Fruit fly (Drosophila melanogaster): ENCODE measurements around the gene Snmp1.

Gene Snmp1

dm6 chr3R:21152856-21153278 is 15.1 kb downstream of the Snmp1 start (continued):
- TF ChIP-seq nom (GFP tag; optimal IDR thresholded peaks at IDR 0.05) = peak; percentile 98
- no peak for TF ChIP-seq fd102C (GFP tag; optimal IDR thresholded peaks at IDR 0.05)
- no peak for TF ChIP-seq CG13296 (GFP tag; optimal IDR thresholded peaks at IDR 0.05)
- TF ChIP-seq Nf-YA (GFP tag; IDR thresholded peaks at IDR 0.05) = no peak
- TF ChIP-seq Dek (tag; optimal IDR thresholded peaks at IDR 0.05) = no peak
- TF ChIP-seq bowl (GFP tag; IDR thresholded peaks at IDR 0.05) = no peak
- TF ChIP-seq Trl (optimal IDR thresholded peaks at IDR 0.05) = peak; percentile 73 to 79
- no peak for TF ChIP-seq Trl (GFP tag; optimal IDR thresholded peaks at IDR 0.05)
- TF ChIP-seq CG3726 (GFP tag; IDR thresholded peaks at IDR 0.05) = no peak
- no peak for TF ChIP-seq D19B (GFP tag; optimal IDR thresholded peaks at IDR 0.05)
- TF ChIP-seq bsh (GFP tag; optimal IDR thresholded peaks at IDR 0.05) = peak in 1 of 2 experiments; percentile 96
- TF ChIP-seq CG30020 (tag; optimal IDR thresholded peaks at IDR 0.05) = no peak
- TF ChIP-seq run (tag; optimal IDR thresholded peaks at IDR 0.05) = no peak
- no peak for TF ChIP-seq exex (tag; optimal IDR thresholded peaks at IDR 0.05)
- TF ChIP-seq sc (optimal IDR thresholded peaks at IDR 0.05) = no peak
- TF ChIP-seq sc (GFP tag; optimal IDR thresholded peaks at IDR 0.05) = no peak
- no peak for TF ChIP-seq so (GFP tag; IDR thresholded peaks at IDR 0.05)
- TF ChIP-seq CG8765 (GFP tag; IDR thresholded peaks at IDR 0.05) = no peak
- TF ChIP-seq pfk (GFP tag; optimal IDR thresholded peaks at IDR 0.05) = no peak
- TF ChIP-seq CG4424 (GFP tag; optimal IDR thresholded peaks at IDR 0.05) = no peak
- no peak for TF ChIP-seq CG8359 (GFP tag; optimal IDR thresholded peaks at IDR 0.05; ENCODE audit: borderline replicate concordance)
- TF ChIP-seq CG9932 (GFP tag; IDR thresholded peaks at IDR 0.05) = no peak

- TF ChIP-seq CG7357 (GFP tag; IDR thresholded peaks at IDR 0.05) (0 out of 3 replicates have a peak, but pooled peaks have one; percentile 23), ham (GFP tag; IDR thresholded peaks at IDR 0.05) (no peak), Mrtf (GFP tag; IDR thresholded peaks at IDR 0.05) (peak; percentile 27; the same call in 1 of the 3 replicates), ap (GFP tag; IDR thresholded peaks at IDR 0.05) (peak; percentile 44; the same call in 1 of the 2 replicates), so (GFP tag; IDR thresholded peaks at IDR 0.05) (0 out of 3 replicates have a peak, but pooled peaks have one; percentile 52), CG18764 (GFP tag; optimal IDR thresholded peaks at IDR 0.05) (no peak), fd96Cb (tag; optimal IDR thresholded peaks at IDR 0.05) (peak; percentile 55), C15 (GFP tag; IDR thresholded peaks at IDR 0.05) (0 out of 3 replicates have a peak, but pooled peaks have one; percentile 51), CG3726 (GFP tag; IDR thresholded peaks at IDR 0.05) (no peak), H2.0 (GFP tag; IDR thresholded peaks at IDR 0.05) (peak; percentile 52; the same call in 1 of the 2 replicates), Optix (GFP tag; IDR thresholded peaks at IDR 0.05) (no peak), rib (GFP tag; IDR thresholded peaks at IDR 0.05) (peak; percentile 41; the same call in 1 of the 2 replicates), CG9817 (tag; optimal IDR thresholded peaks at IDR 0.05) (peak; percentile 37), sisA (GFP tag; IDR thresholded peaks at IDR 0.05) (peak; percentile 52), CG8388 (GFP tag; optimal IDR thresholded peaks at IDR 0.05) (peak; percentile 45), MBD-R2 (GFP tag; IDR thresholded peaks at IDR 0.05) (peak; percentile 39; the same call in 1 of the 2 replicates), CG18619 (GFP tag; optimal IDR thresholded peaks at IDR 0.05) (peak; percentile 9), CG17612 (GFP tag; IDR thresholded peaks at IDR 0.05) (0 out of 2 replicates have a peak, but pooled peaks have one; percentile 36), CG18011 (GFP tag; optimal IDR thresholded peaks at IDR 0.05) (peak; percentile 26), CG2129 (GFP tag; IDR thresholded peaks at IDR 0.05; ENCODE audit: partially characterized antibody) (no peak), CG32532 (GFP tag; IDR thresholded peaks at IDR 0.05) (peak; percentile 83), crol (GFP tag; IDR thresholded peaks at IDR 0.05) (no peak), Deaf1 (tag; optimal IDR thresholded peaks at IDR 0.05) (peak; percentile 1), CG13894 (tag; optimal IDR thresholded peaks at IDR 0.05) (no peak), CG2875 (GFP tag; optimal IDR thresholded peaks at IDR 0.05) (no peak), fd64A (GFP tag; optimal IDR thresholded peaks at IDR 0.05) (no peak), dimm (GFP tag; IDR thresholded peaks at IDR 0.05) (no peak), CG12659 (GFP tag; optimal IDR thresholded peaks at IDR 0.05) (peak; percentile 55), CG9876 (GFP tag; optimal IDR thresholded peaks at IDR 0.05) (no peak)
These were observed 16.7 kb downstream of the Snmp1 start for dm6 chr3R:21151090-21151870.
